Fruit fly (Drosophila melanogaster) whole organism, prepupa: ENCODE results near the gene dop.

Source experiments
- Blimp-1 ChIP-seq: fragments of 200-800 bp; sonication (Bioruptor generic); optimal IDR thresholded peaks from 3 replicates; lab custom pipeline; 2017; ENCODE audit warnings: missing biosample characterization, missing genetic modification characterization, mild to moderate bottlenecking, moderate library complexity, missing genetic modification reagents
- CG10631 ChIP-seq: fragments of 200-800 bp; sonication (Bioruptor generic); optimal IDR thresholded peaks from 2 replicates; lab custom pipeline; 2016; ENCODE audit warnings: missing biosample characterization, missing genetic modification characterization
- CG10669 ChIP-seq: fragments of 200-800 bp; sonication (Bioruptor generic); optimal IDR thresholded peaks from 3 replicates; lab custom pipeline; 2018; ENCODE audit warnings: missing biosample characterization, mild to moderate bottlenecking, missing genetic modification characterization, moderate library complexity
- CG11294 ChIP-seq: fragments of 200-800 bp; sonication (Bioruptor generic); IDR thresholded peaks from 2 replicates; pipeline ENCODE4 v1.3.6; 2022; ENCODE audit warnings: missing biosample characterization, missing genetic modification characterization
- CG11762 ChIP-seq: fragments of 200-800 bp; sonication (Bioruptor generic); optimal IDR thresholded peaks from 3 replicates; lab custom pipeline; 2016; ENCODE audit warnings: missing biosample characterization, missing genetic modification characterization; ENCODE audit not compliant: insufficient read depth
- CG11902 ChIP-seq: fragments of 200-800 bp; sonication (Bioruptor generic); optimal IDR thresholded peaks from 3 replicates; lab custom pipeline; 2016; ENCODE audit warnings: missing biosample characterization, missing genetic modification characterization
- CG15336 ChIP-seq: fragments of 200-800 bp; sonication (Bioruptor generic); IDR thresholded peaks from 2 replicates; pipeline ENCODE4 v1.3.6; 2022; ENCODE audit warnings: missing biosample characterization, missing genetic modification characterization
- CG1621 ChIP-seq: fragments of 200-800 bp; sonication (Bioruptor generic); optimal IDR thresholded peaks from 3 replicates; lab custom pipeline; 2018; ENCODE audit warnings: missing biosample characterization, mild to moderate bottlenecking, missing genetic modification characterization
- CG3032 ChIP-seq: fragments of 200-800 bp; optimal IDR thresholded peaks from 2 replicates; lab custom pipeline; 2019; ENCODE audit warnings: missing biosample characterization, mild to moderate bottlenecking, missing genetic modification characterization, moderate library complexity
- CG31627 ChIP-seq: fragments of 200-800 bp; sonication (Bioruptor generic); optimal IDR thresholded peaks from 3 replicates; lab custom pipeline; 2016; ENCODE audit warnings: missing biosample characterization, missing genetic modification characterization
- CG32006 ChIP-seq: fragments of 200-800 bp; sonication (Bioruptor generic); optimal IDR thresholded peaks from 3 replicates; lab custom pipeline; 2017; ENCODE audit warnings: missing biosample characterization, mild to moderate bottlenecking, missing genetic modification characterization
- CG34406 ChIP-seq: fragments of 200-800 bp; sonication (Bioruptor generic); optimal IDR thresholded peaks from 3 replicates; lab custom pipeline; 2016; ENCODE audit warnings: missing biosample characterization, missing genetic modification characterization
- CG3919 ChIP-seq: fragments of 200-800 bp; sonication (Bioruptor generic); optimal IDR thresholded peaks from 3 replicates; lab custom pipeline; 2016; ENCODE audit warnings: missing biosample characterization, missing genetic modification characterization
- CG4318 ChIP-seq: fragments of 200-800 bp; sonication (Bioruptor generic); optimal IDR thresholded peaks from 3 replicates; lab custom pipeline; 2017; ENCODE audit warnings: missing biosample characterization, mild to moderate bottlenecking, missing genetic modification characterization
- CG6276 ChIP-seq: fragments of 200-800 bp; sonication (Bioruptor generic); optimal IDR thresholded peaks from 2 replicates; lab custom pipeline; 2017; ENCODE audit warnings: missing biosample characterization, mild to moderate bottlenecking, missing genetic modification characterization
- CG6792 ChIP-seq: fragments of 200-800 bp; sonication (Bioruptor generic); optimal IDR thresholded peaks from 3 replicates; lab custom pipeline; 2016; ENCODE audit warnings: missing biosample characterization, missing genetic modification characterization
- CG6854 ChIP-seq: fragments of 200-800 bp; sonication (Bioruptor generic); optimal IDR thresholded peaks from 2 replicates; lab custom pipeline; 2017; ENCODE audit warnings: missing biosample characterization, mild to moderate bottlenecking, missing genetic modification characterization
- CG8119 ChIP-seq: fragments of 200-800 bp; sonication (Bioruptor generic); IDR thresholded peaks from 3 replicates; pipeline ENCODE4 v1.3.6; 2022; ENCODE audit warnings: missing biosample characterization, missing genetic modification characterization
- CG8319 ChIP-seq: fragments of 200-800 bp; sonication (Bioruptor generic); optimal IDR thresholded peaks from 3 replicates; lab custom pipeline; 2016; ENCODE audit warnings: missing biosample characterization, missing genetic modification characterization
- CG8632 ChIP-seq: fragments of 200-800 bp; sonication (Bioruptor generic); optimal IDR thresholded peaks from 3 replicates; lab custom pipeline; 2016; ENCODE audit warnings: missing biosample characterization, missing genetic modification characterization
- CG9139 ChIP-seq: fragments of 200-800 bp; sonication (Bioruptor generic); optimal IDR thresholded peaks from 3 replicates; lab custom pipeline; 2017; ENCODE audit warnings: missing biosample characterization, mild to moderate bottlenecking, missing genetic modification characterization
- Eip78C ChIP-seq: fragments of 200-800 bp; sonication (Bioruptor generic); peaks from one replicate; lab custom pipeline; 2016; ENCODE audit warnings: missing biosample characterization, missing genetic modification characterization
- Ets96B ChIP-seq: fragments of 200-800 bp; optimal IDR thresholded peaks from 2 replicates; lab custom pipeline; 2019; ENCODE audit warnings: missing biosample characterization, mild to moderate bottlenecking, missing genetic modification characterization, moderate library complexity
- Gug ChIP-seq: fragments of 200-800 bp; sonication (Bioruptor generic); IDR thresholded peaks from 2 replicates; pipeline ENCODE4 v1.3.6; 2022; ENCODE audit warnings: missing biosample characterization, missing genetic modification characterization
- Hr38 ChIP-seq: sonication (Bioruptor generic); optimal IDR thresholded peaks from 2 replicates; lab custom pipeline; 2016; ENCODE audit warnings: missing biosample characterization, missing genetic modification characterization
- Hr4 ChIP-seq: fragments of 200-800 bp; sonication (Bioruptor generic); optimal IDR thresholded peaks from 3 replicates; lab custom pipeline; 2016; ENCODE audit warnings: missing biosample characterization, missing genetic modification characterization
- Lpt ChIP-seq: fragments of 200-800 bp; sonication (Bioruptor generic); optimal IDR thresholded peaks from 3 replicates; lab custom pipeline; 2016; ENCODE audit warnings: missing biosample characterization, missing genetic modification characterization
- Met ChIP-seq: fragments of 200-800 bp; sonication (Bioruptor generic); optimal IDR thresholded peaks from 3 replicates; lab custom pipeline; 2016; ENCODE audit warnings: missing biosample characterization, missing genetic modification characterization
- OdsH ChIP-seq: fragments of 200-800 bp; sonication (Bioruptor generic); optimal IDR thresholded peaks from 3 replicates; lab custom pipeline; 2016; ENCODE audit warnings: missing biosample characterization, missing genetic modification characterization
- Sox102F ChIP-seq: fragments of 200-800 bp; sonication (Bioruptor generic); optimal IDR thresholded peaks from 2 replicates; lab custom pipeline; 2016; ENCODE audit warnings: missing biosample characterization, mild to moderate bottlenecking, missing genetic modification characterization
- achi ChIP-seq: fragments of 200-800 bp; sonication (Bioruptor generic); optimal IDR thresholded peaks from 3 replicates; lab custom pipeline; 2016; ENCODE audit warnings: missing biosample characterization, missing genetic modification characterization
- acj6 ChIP-seq: fragments of 200-800 bp; sonication (Bioruptor generic); optimal IDR thresholded peaks from 3 replicates; lab custom pipeline; 2016; ENCODE audit warnings: missing biosample characterization, missing genetic modification characterization
- dac ChIP-seq: fragments of 200-800 bp; sonication (Bioruptor generic); optimal IDR thresholded peaks from 2 replicates; lab custom pipeline; 2017; ENCODE audit warnings: missing biosample characterization, mild to moderate bottlenecking, missing genetic modification characterization
- eg ChIP-seq: fragments of 200-800 bp; sonication (Bioruptor generic); IDR thresholded peaks from 3 replicates; pipeline ENCODE4 v1.3.6; 2022; ENCODE audit warnings: missing biosample characterization, missing genetic modification characterization
- esn ChIP-seq: fragments of 200-800 bp; sonication (Bioruptor generic); optimal IDR thresholded peaks from 2 replicates; lab custom pipeline; 2016; ENCODE audit warnings: missing biosample characterization, mild to moderate bottlenecking, missing genetic modification characterization, moderate library complexity
- fd59A ChIP-seq: fragments of 200-800 bp; sonication (Bioruptor generic); optimal IDR thresholded peaks from 2 replicates; lab custom pipeline; 2017; ENCODE audit warnings: missing biosample characterization, mild to moderate bottlenecking, missing genetic modification characterization, missing genetic modification reagents
- fd85E ChIP-seq: fragments of 200-800 bp; sonication (Bioruptor generic); optimal IDR thresholded peaks from 3 replicates; lab custom pipeline; 2016; ENCODE audit warnings: missing biosample characterization, missing genetic modification characterization
- lz ChIP-seq: fragments of 200-800 bp; sonication (Bioruptor generic); optimal IDR thresholded peaks from 3 replicates; lab custom pipeline; 2016; ENCODE audit warnings: missing biosample characterization, missing genetic modification characterization
- net ChIP-seq: fragments of 200-800 bp; sonication (Bioruptor generic); optimal IDR thresholded peaks from 3 replicates; lab custom pipeline; 2016; ENCODE audit warnings: missing biosample characterization, missing genetic modification characterization
- salr ChIP-seq, 2 experiments: fragments of 200-800 bp; sonication (Bioruptor generic); optimal IDR thresholded peaks; 3 replicates each; lab custom pipeline; 2016 to 2018; ENCODE audit warnings: missing biosample characterization in 2 of 2, missing genetic modification characterization in 2 of 2, mild to moderate bottlenecking in 1 of 2
- spab ChIP-seq: fragments of 200-800 bp; sonication (Bioruptor generic); optimal IDR thresholded peaks from 2 replicates; lab custom pipeline; 2017; ENCODE audit warnings: missing biosample characterization, mild to moderate bottlenecking, missing genetic modification characterization, missing genetic modification reagents
- ss ChIP-seq, 2 experiments: fragments of 200-800 bp; sonication (Bioruptor generic); optimal IDR thresholded peaks; 2 replicates in 1 of 2; 3 replicates in 1 of 2; lab custom pipeline; 2017 to 2018; ENCODE audit warnings: mild to moderate bottlenecking in 2 of 2, missing biosample characterization in 2 of 2, missing genetic modification characterization in 2 of 2, moderate library complexity in 1 of 2
- topi ChIP-seq: fragments of 200-800 bp; sonication (Bioruptor generic); optimal IDR thresholded peaks from 3 replicates; lab custom pipeline; 2016; ENCODE audit warnings: missing biosample characterization, missing genetic modification characterization
- vri ChIP-seq: fragments of 200-800 bp; sonication (Bioruptor generic); optimal IDR thresholded peaks from 3 replicates; lab custom pipeline; 2016; ENCODE audit warnings: missing biosample characterization, mild to moderate bottlenecking, missing genetic modification characterization

Gene dop

DNA sequence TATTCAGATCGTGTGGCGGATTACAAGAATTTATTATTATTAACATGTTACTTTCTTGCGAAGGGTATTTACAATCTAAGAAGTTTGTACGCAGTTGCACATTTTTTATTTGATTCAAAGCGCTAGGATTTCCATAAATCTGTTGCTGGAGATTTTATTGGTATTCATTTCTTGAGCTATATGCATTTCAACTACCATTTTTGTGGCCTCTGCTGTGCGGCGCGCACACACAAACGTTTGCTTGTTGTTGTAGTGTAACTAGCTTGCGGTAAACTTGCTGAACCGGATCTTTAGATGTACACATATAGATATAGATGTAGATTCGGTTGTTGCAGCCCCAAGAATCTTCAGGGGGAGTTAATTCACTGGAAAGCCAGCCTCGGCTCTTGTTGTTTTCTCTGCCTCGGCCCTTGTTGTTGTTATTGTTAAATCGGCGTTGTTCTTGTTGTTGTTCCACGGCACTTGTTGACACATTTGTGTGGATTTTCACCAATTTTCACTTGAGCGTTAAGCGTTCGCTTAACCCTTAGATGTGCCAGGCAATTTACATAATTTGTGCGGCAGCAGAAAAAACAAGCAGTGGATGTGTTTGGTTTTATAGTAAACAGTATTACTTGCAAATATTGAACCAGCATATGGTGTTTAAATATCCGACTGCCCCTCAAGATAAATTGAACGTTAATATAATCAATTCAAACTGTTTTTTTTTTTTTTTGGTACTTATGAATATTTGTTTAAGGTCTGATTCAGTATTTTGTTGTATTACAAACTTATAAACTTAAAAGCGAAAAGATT, 25.2 kb downstream of the dop start (continued):
- TF ChIP-seq Hr38 (GFP tag; lab: Kevin White, UChicago) (no peak), CG31627 (no peak), CG3032 (tag; lab: Kevin White, UChicago) (peak; percentile 7), CG4318 (GFP tag; lab: Kevin White, UChicago) (no peak), net (GFP tag; lab: Kevin White, UChicago) (no peak), Blimp-1 (GFP tag; lab: Kevin White, UChicago) (no peak), CG15336 (GFP tag; lab: Robert Waterston, UW) (peak; percentile 39; the same call in 1 of the 2 replicates), achi (GFP tag; lab: Kevin White, UChicago) (no peak), eg (peak; percentile 52; the same call in 2 of the 3 replicates), CG1621 (tag; lab: Kevin White, UChicago) (no peak), dac (GFP tag; lab: Kevin White, UChicago) (no peak), CG10669 (GFP tag; lab: Kevin White, UChicago) (no peak), CG6792 (no peak), ss (GFP tag; optimal IDR thresholded peaks at IDR 0.05; lab: Kevin White, UChicago) (no peak), Lpt (GFP tag; lab: Kevin White, UChicago) (no peak), acj6 (GFP tag; lab: Kevin White, UChicago) (peak; percentile 9), Met (no peak), CG11294 (GFP tag; lab: Robert Waterston, UW) (no peak)

DNA sequence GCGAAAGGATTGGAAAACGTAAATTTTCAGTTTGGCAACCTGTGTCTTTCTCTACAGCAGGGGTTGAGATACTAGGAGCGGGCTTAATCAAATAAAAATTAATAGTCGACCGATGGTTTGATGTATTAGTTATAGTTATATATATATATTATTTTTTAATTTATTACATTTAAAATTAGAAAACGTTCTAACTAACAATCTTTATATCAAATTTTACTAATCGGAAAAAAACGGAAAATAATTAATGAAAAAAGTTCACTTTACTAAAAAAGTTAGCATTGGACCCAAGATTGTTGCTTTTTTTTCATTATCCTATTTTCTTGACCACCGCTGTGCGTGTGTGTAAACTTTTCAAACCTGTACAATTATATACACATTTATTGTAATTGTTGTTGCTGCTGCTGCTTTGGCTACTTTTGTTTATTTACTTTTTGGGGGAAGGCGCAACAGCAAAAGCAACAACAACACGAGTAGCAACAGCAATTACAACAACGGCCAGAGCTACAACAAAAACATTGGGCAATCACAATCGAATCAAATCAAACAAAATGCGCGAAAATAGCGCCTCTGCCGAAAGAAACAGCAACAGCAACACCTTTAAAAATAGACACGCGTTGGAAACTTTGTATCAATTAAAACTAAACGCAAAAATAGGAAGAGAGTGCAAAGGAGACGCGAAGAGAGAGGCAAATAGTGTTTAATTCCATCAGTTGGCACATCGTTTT, 26.9 kb downstream of the dop start:
- peak; percentile 40 for TF ChIP-seq OdsH (GFP tag; lab: Kevin White, UChicago)
- TF ChIP-seq Hr4 (GFP tag; lab: Kevin White, UChicago), result peak; percentile 48
- TF ChIP-seq Eip78C (GFP tag; lab: Kevin White, UChicago), result peak; percentile 67
- TF ChIP-seq fd85E, result no peak
- TF ChIP-seq CG11294 (GFP tag; lab: Robert Waterston, UW), result peak; percentile 42; the same call in 1 of the 2 replicates
- TF ChIP-seq spab (GFP tag; lab: Kevin White, UChicago), result peak; percentile 4
- peak; percentile 43 for TF ChIP-seq CG8632 (GFP tag; lab: Kevin White, UChicago)
- TF ChIP-seq CG6276, result peak; percentile 79
- TF ChIP-seq CG8319 (GFP tag; lab: Kevin White, UChicago), result no peak
- no peak for TF ChIP-seq CG9139 (GFP tag; lab: Kevin White, UChicago)
- no peak for TF ChIP-seq fd59A
- TF ChIP-seq Sox102F (GFP tag; lab: Kevin White, UChicago), result no peak
- TF ChIP-seq CG15336 (GFP tag; lab: Robert Waterston, UW), result peak; percentile 84
- TF ChIP-seq CG6854 (GFP tag; lab: Kevin White, UChicago), result no peak
- peak; percentile 49 for TF ChIP-seq achi (GFP tag; lab: Kevin White, UChicago)
- peak; percentile 12 for TF ChIP-seq acj6 (GFP tag; lab: Kevin White, UChicago)
- TF ChIP-seq topi (GFP tag; lab: Kevin White, UChicago), result no peak
- peak; percentile 88 for TF ChIP-seq CG8119 (GFP tag; lab: Robert Waterston, UW)
- peak; percentile 31 for TF ChIP-seq CG3032 (tag; lab: Kevin White, UChicago)
- peak; percentile 37 for TF ChIP-seq CG34406 (GFP tag; lab: Kevin White, UChicago)
- peak; percentile 71 for TF ChIP-seq eg
- peak; percentile 81 for TF ChIP-seq CG32006
- peak; percentile 40 for TF ChIP-seq CG3919 (GFP tag; lab: Kevin White, UChicago)
- peak; percentile 61 for TF ChIP-seq Gug (GFP tag; lab: Robert Waterston, UW)
- TF ChIP-seq CG4318 (GFP tag; lab: Kevin White, UChicago), result peak; percentile 38
- peak; percentile 24 for TF ChIP-seq Ets96B
- TF ChIP-seq salr (GFP tag; optimal IDR thresholded peaks at IDR 0.05; lab: Kevin White, UChicago), result peak in 1 of 2 experiments; percentile 56
- no peak for TF ChIP-seq vri (GFP tag; lab: Kevin White, UChicago)
- peak; percentile 44 for TF ChIP-seq esn (GFP tag; lab: Kevin White, UChicago)
- no peak for TF ChIP-seq lz (GFP tag; lab: Kevin White, UChicago)
- no peak for TF ChIP-seq CG11762 (GFP tag; lab: Kevin White, UChicago)
- no peak for TF ChIP-seq CG11902 (GFP tag; lab: Kevin White, UChicago)
- TF ChIP-seq CG10631 (GFP tag; lab: Kevin White, UChicago), result peak; percentile 27
- no peak for TF ChIP-seq CG31627
